Worm (Caenorhabditis elegans) whole organism, L1 larva: ENCODE results near the gene F59D12.3.
A peak's percentile ranks its signal among the peaks of the same experiment; 100 is the strongest.

Experiments used
- alr-1 ChIP-seq: fragments of 200-800 bp; sonication (Bioruptor generic); optimal IDR thresholded peaks from 2 replicates; lab custom pipeline; 2018; ENCODE audit warnings: borderline replicate concordance, mild to moderate bottlenecking, missing genetic modification characterization, missing compliant biosample characterization
- dpl-1 ChIP-seq, 3 experiments: fragments of 150-350 bp in 2 of 3; sonication (generic microtip) in 1 of 3; optimal IDR thresholded peaks; 2 replicates each; lab custom pipeline; 2014 to 2017; ENCODE audit warnings: missing biosample characterization in 3 of 3, missing genetic modification characterization in 3 of 3, missing genetic modification reagents in 3 of 3
- irx-1 ChIP-seq: sonication (generic microtip); optimal IDR thresholded peaks from 2 replicates; lab custom pipeline; 2016; ENCODE audit warnings: missing genetic modification characterization, missing compliant biosample characterization
- lsy-2 ChIP-seq, 2 experiments: fragments of 150-350 bp; optimal IDR thresholded peaks; 2 replicates each; lab custom pipeline; 2014; ENCODE audit warnings: missing biosample characterization in 2 of 2, missing genetic modification characterization in 2 of 2
- mab-9 ChIP-seq: fragments of 200-800 bp; sonication (Bioruptor generic); IDR thresholded peaks from 2 replicates; pipeline ENCODE4 v1.3.6; 2022; ENCODE audit warnings: missing genetic modification reagents, missing genetic modification characterization, missing compliant biosample characterization
- nhr-237 ChIP-seq: fragments of 150-350 bp; optimal IDR thresholded peaks from 2 replicates; lab custom pipeline; 2014; ENCODE audit warnings: missing biosample characterization, missing genetic modification characterization
- nhr-71 ChIP-seq: sonication (generic microtip); optimal IDR thresholded peaks from 2 replicates; lab custom pipeline; 2016; ENCODE audit warnings: mild to moderate bottlenecking, missing genetic modification characterization, moderate library complexity, missing compliant biosample characterization
- nhr-76 ChIP-seq: sonication (generic microtip); optimal IDR thresholded peaks from 2 replicates; lab custom pipeline; 2017; ENCODE audit warnings: missing biosample characterization, missing genetic modification characterization
- snpc-4 ChIP-seq: fragments of 150-350 bp; optimal IDR thresholded peaks from 2 replicates; lab custom pipeline; 2014; ENCODE audit warnings: missing biosample characterization, missing genetic modification characterization
- unc-130 ChIP-seq: fragments of 150-350 bp; optimal IDR thresholded peaks from 2 replicates; lab custom pipeline; 2017; ENCODE audit warnings: missing biosample characterization, missing genetic modification characterization, inconsistent platforms
- ztf-11 ChIP-seq, 2 experiments: sonication (generic microtip); optimal IDR thresholded peaks; 2 replicates each; lab custom pipeline; 2016 to 2017; ENCODE audit warnings: missing genetic modification characterization in 2 of 2, missing biosample characterization in 1 of 2, missing compliant biosample characterization in 1 of 2

- TF ChIP-seq lsy-2 (tag; optimal IDR thresholded peaks at IDR 0.05; lab: Kevin White, UChicago) (no peak), irx-1 (no peak), ztf-11 (tag; optimal IDR thresholded peaks at IDR 0.05; lab: Kevin White, UChicago) (no peak), nhr-71 (tag; lab: Kevin White, UChicago) (no peak), snpc-4 (tag; lab: Kevin White, UChicago) (peak; percentile 41), nhr-76 (no peak), alr-1 (tag; lab: Kevin White, UChicago) (no peak), dpl-1 (GFP tag; optimal IDR thresholded peaks at IDR 0.05; lab: Kevin White, UChicago) (no peak), nhr-237 (tag; lab: Kevin White, UChicago) (no peak), unc-130 (tag; lab: Kevin White, UChicago) (no peak), mab-9 (GFP tag; lab: Robert Waterston, UW) (no peak)
Observed at ce11 chrX:15650428-15650827, 341 bp downstream of the F59D12.3 start.
